Fruit fly (Drosophila melanogaster) whole organism, prepupa: ENCODE results near the gene x16.

Experiments
- Blimp-1 ChIP-seq: fragments of 200-800 bp; sonication (Bioruptor generic); optimal IDR thresholded peaks from 3 replicates; lab custom pipeline; 2017; ENCODE audit warnings: missing biosample characterization, missing genetic modification characterization, mild to moderate bottlenecking, moderate library complexity, missing genetic modification reagents
- CG10631 ChIP-seq: fragments of 200-800 bp; sonication (Bioruptor generic); optimal IDR thresholded peaks from 2 replicates; lab custom pipeline; 2016; ENCODE audit warnings: missing biosample characterization, missing genetic modification characterization
- CG10669 ChIP-seq: fragments of 200-800 bp; sonication (Bioruptor generic); optimal IDR thresholded peaks from 3 replicates; lab custom pipeline; 2018; ENCODE audit warnings: missing biosample characterization, mild to moderate bottlenecking, missing genetic modification characterization, moderate library complexity
- CG11294 ChIP-seq: fragments of 200-800 bp; sonication (Bioruptor generic); IDR thresholded peaks from 2 replicates; pipeline ENCODE4 v1.3.6; 2022; ENCODE audit warnings: missing biosample characterization, missing genetic modification characterization
- CG11762 ChIP-seq: fragments of 200-800 bp; sonication (Bioruptor generic); optimal IDR thresholded peaks from 3 replicates; lab custom pipeline; 2016; ENCODE audit warnings: missing biosample characterization, missing genetic modification characterization; ENCODE audit not compliant: insufficient read depth
- CG15336 ChIP-seq: fragments of 200-800 bp; sonication (Bioruptor generic); IDR thresholded peaks from 2 replicates; pipeline ENCODE4 v1.3.6; 2022; ENCODE audit warnings: missing biosample characterization, missing genetic modification characterization
- CG1621 ChIP-seq: fragments of 200-800 bp; sonication (Bioruptor generic); optimal IDR thresholded peaks from 3 replicates; lab custom pipeline; 2018; ENCODE audit warnings: missing biosample characterization, mild to moderate bottlenecking, missing genetic modification characterization
- CG16779 ChIP-seq: fragments of 200-800 bp; sonication (Bioruptor generic); optimal IDR thresholded peaks from 3 replicates; lab custom pipeline; 2017; ENCODE audit warnings: missing biosample characterization, mild to moderate bottlenecking, missing genetic modification characterization
- CG3032 ChIP-seq: fragments of 200-800 bp; optimal IDR thresholded peaks from 2 replicates; lab custom pipeline; 2019; ENCODE audit warnings: missing biosample characterization, mild to moderate bottlenecking, missing genetic modification characterization, moderate library complexity
- CG34406 ChIP-seq: fragments of 200-800 bp; sonication (Bioruptor generic); optimal IDR thresholded peaks from 3 replicates; lab custom pipeline; 2016; ENCODE audit warnings: missing biosample characterization, missing genetic modification characterization
- CG3919 ChIP-seq: fragments of 200-800 bp; sonication (Bioruptor generic); optimal IDR thresholded peaks from 3 replicates; lab custom pipeline; 2016; ENCODE audit warnings: missing biosample characterization, missing genetic modification characterization
- CG4318 ChIP-seq: fragments of 200-800 bp; sonication (Bioruptor generic); optimal IDR thresholded peaks from 3 replicates; lab custom pipeline; 2017; ENCODE audit warnings: missing biosample characterization, mild to moderate bottlenecking, missing genetic modification characterization
- CG6163 ChIP-seq: fragments of 200-800 bp; sonication (Bioruptor generic); IDR thresholded peaks from 3 replicates; pipeline ENCODE4 v1.3.6; 2022; ENCODE audit warnings: missing biosample characterization, missing genetic modification characterization
- CG6792 ChIP-seq: fragments of 200-800 bp; sonication (Bioruptor generic); optimal IDR thresholded peaks from 3 replicates; lab custom pipeline; 2016; ENCODE audit warnings: missing biosample characterization, missing genetic modification characterization
- CG6808 ChIP-seq: fragments of 200-800 bp; sonication (Bioruptor generic); optimal IDR thresholded peaks from 3 replicates; lab custom pipeline; 2017; ENCODE audit warnings: missing biosample characterization, missing genetic modification characterization, mild to moderate bottlenecking, moderate library complexity, missing genetic modification reagents
- CG6854 ChIP-seq: fragments of 200-800 bp; sonication (Bioruptor generic); optimal IDR thresholded peaks from 2 replicates; lab custom pipeline; 2017; ENCODE audit warnings: missing biosample characterization, mild to moderate bottlenecking, missing genetic modification characterization
- CG8119 ChIP-seq: fragments of 200-800 bp; sonication (Bioruptor generic); IDR thresholded peaks from 3 replicates; pipeline ENCODE4 v1.3.6; 2022; ENCODE audit warnings: missing biosample characterization, missing genetic modification characterization
- CG8319 ChIP-seq: fragments of 200-800 bp; sonication (Bioruptor generic); optimal IDR thresholded peaks from 3 replicates; lab custom pipeline; 2016; ENCODE audit warnings: missing biosample characterization, missing genetic modification characterization
- CG8632 ChIP-seq: fragments of 200-800 bp; sonication (Bioruptor generic); optimal IDR thresholded peaks from 3 replicates; lab custom pipeline; 2016; ENCODE audit warnings: missing biosample characterization, missing genetic modification characterization
- CG9139 ChIP-seq: fragments of 200-800 bp; sonication (Bioruptor generic); optimal IDR thresholded peaks from 3 replicates; lab custom pipeline; 2017; ENCODE audit warnings: missing biosample characterization, mild to moderate bottlenecking, missing genetic modification characterization
- Eip78C ChIP-seq: fragments of 200-800 bp; sonication (Bioruptor generic); peaks from one replicate; lab custom pipeline; 2016; ENCODE audit warnings: missing biosample characterization, missing genetic modification characterization
- Ets21C ChIP-seq: fragments of 200-800 bp; sonication (Bioruptor generic); optimal IDR thresholded peaks from 3 replicates; lab custom pipeline; 2016; ENCODE audit warnings: missing biosample characterization, missing genetic modification characterization
- Ets96B ChIP-seq: fragments of 200-800 bp; optimal IDR thresholded peaks from 2 replicates; lab custom pipeline; 2019; ENCODE audit warnings: missing biosample characterization, mild to moderate bottlenecking, missing genetic modification characterization, moderate library complexity
- Gug ChIP-seq: fragments of 200-800 bp; sonication (Bioruptor generic); IDR thresholded peaks from 2 replicates; pipeline ENCODE4 v1.3.6; 2022; ENCODE audit warnings: missing biosample characterization, missing genetic modification characterization
- Hr38 ChIP-seq: sonication (Bioruptor generic); optimal IDR thresholded peaks from 2 replicates; lab custom pipeline; 2016; ENCODE audit warnings: missing biosample characterization, missing genetic modification characterization
- Hr39 ChIP-seq: fragments of 200-800 bp; sonication (Bioruptor generic); optimal IDR thresholded peaks from 2 replicates; lab custom pipeline; 2016; ENCODE audit warnings: missing biosample characterization, missing genetic modification characterization
- Hr4 ChIP-seq: fragments of 200-800 bp; sonication (Bioruptor generic); optimal IDR thresholded peaks from 3 replicates; lab custom pipeline; 2016; ENCODE audit warnings: missing biosample characterization, missing genetic modification characterization
- Met ChIP-seq: fragments of 200-800 bp; sonication (Bioruptor generic); optimal IDR thresholded peaks from 3 replicates; lab custom pipeline; 2016; ENCODE audit warnings: missing biosample characterization, missing genetic modification characterization
- OdsH ChIP-seq: fragments of 200-800 bp; sonication (Bioruptor generic); optimal IDR thresholded peaks from 3 replicates; lab custom pipeline; 2016; ENCODE audit warnings: missing biosample characterization, missing genetic modification characterization
- Smox ChIP-seq: fragments of 200-800 bp; sonication (Bioruptor generic); optimal IDR thresholded peaks from 3 replicates; lab custom pipeline; 2016; ENCODE audit warnings: missing biosample characterization, missing genetic modification characterization
- Sox102F ChIP-seq: fragments of 200-800 bp; sonication (Bioruptor generic); optimal IDR thresholded peaks from 2 replicates; lab custom pipeline; 2016; ENCODE audit warnings: missing biosample characterization, mild to moderate bottlenecking, missing genetic modification characterization
- Sox14 ChIP-seq: fragments of 200-800 bp; sonication (Bioruptor generic); optimal IDR thresholded peaks from 3 replicates; lab custom pipeline; 2016; ENCODE audit warnings: missing biosample characterization, missing genetic modification characterization
- Sox15 ChIP-seq: fragments of 200-800 bp; sonication (Bioruptor generic); optimal IDR thresholded peaks from 3 replicates; lab custom pipeline; 2016; ENCODE audit warnings: missing biosample characterization, missing genetic modification characterization
- achi ChIP-seq: fragments of 200-800 bp; sonication (Bioruptor generic); optimal IDR thresholded peaks from 3 replicates; lab custom pipeline; 2016; ENCODE audit warnings: missing biosample characterization, missing genetic modification characterization
- acj6 ChIP-seq: fragments of 200-800 bp; sonication (Bioruptor generic); optimal IDR thresholded peaks from 3 replicates; lab custom pipeline; 2016; ENCODE audit warnings: missing biosample characterization, missing genetic modification characterization
- cyc ChIP-seq: fragments of 200-800 bp; sonication (Bioruptor generic); optimal IDR thresholded peaks from 3 replicates; lab custom pipeline; 2016; ENCODE audit warnings: missing biosample characterization, missing genetic modification characterization
- dac ChIP-seq: fragments of 200-800 bp; sonication (Bioruptor generic); optimal IDR thresholded peaks from 2 replicates; lab custom pipeline; 2017; ENCODE audit warnings: missing biosample characterization, mild to moderate bottlenecking, missing genetic modification characterization
- dsx ChIP-seq: fragments of 200-800 bp; optimal IDR thresholded peaks from 3 replicates; lab custom pipeline; 2019; ENCODE audit warnings: missing biosample characterization, mild to moderate bottlenecking, missing genetic modification characterization, moderate library complexity; ENCODE audit not compliant: poor library complexity, severe bottlenecking
- eg ChIP-seq: fragments of 200-800 bp; sonication (Bioruptor generic); IDR thresholded peaks from 3 replicates; pipeline ENCODE4 v1.3.6; 2022; ENCODE audit warnings: missing biosample characterization, missing genetic modification characterization
- fd59A ChIP-seq: fragments of 200-800 bp; sonication (Bioruptor generic); optimal IDR thresholded peaks from 2 replicates; lab custom pipeline; 2017; ENCODE audit warnings: missing biosample characterization, mild to moderate bottlenecking, missing genetic modification characterization, missing genetic modification reagents
- fd85E ChIP-seq: fragments of 200-800 bp; sonication (Bioruptor generic); optimal IDR thresholded peaks from 3 replicates; lab custom pipeline; 2016; ENCODE audit warnings: missing biosample characterization, missing genetic modification characterization
- fkh ChIP-seq: fragments of 200-800 bp; sonication (Bioruptor generic); optimal IDR thresholded peaks from 3 replicates; lab custom pipeline; 2017; ENCODE audit warnings: missing biosample characterization, mild to moderate bottlenecking, missing genetic modification characterization, moderate library complexity
- pdm3 ChIP-seq: fragments of 200-800 bp; sonication (Bioruptor generic); optimal IDR thresholded peaks from 3 replicates; lab custom pipeline; 2016; ENCODE audit warnings: missing biosample characterization, missing genetic modification characterization
- salr ChIP-seq, 2 experiments: fragments of 200-800 bp; sonication (Bioruptor generic); optimal IDR thresholded peaks; 3 replicates each; lab custom pipeline; 2016 to 2018; ENCODE audit warnings: missing biosample characterization in 2 of 2, missing genetic modification characterization in 2 of 2, mild to moderate bottlenecking in 1 of 2
- spab ChIP-seq: fragments of 200-800 bp; sonication (Bioruptor generic); optimal IDR thresholded peaks from 2 replicates; lab custom pipeline; 2017; ENCODE audit warnings: missing biosample characterization, mild to moderate bottlenecking, missing genetic modification characterization, missing genetic modification reagents
- svp ChIP-seq: fragments of 200-800 bp; sonication (Bioruptor generic); peaks from one replicate; lab custom pipeline; 2016; ENCODE audit warnings: missing biosample characterization, missing genetic modification characterization
- vri ChIP-seq: fragments of 200-800 bp; sonication (Bioruptor generic); optimal IDR thresholded peaks from 3 replicates; lab custom pipeline; 2016; ENCODE audit warnings: missing biosample characterization, mild to moderate bottlenecking, missing genetic modification characterization

The x16 gene

dm6 chr2L:6922091-6922753 is 2.2 kb upstream of the x16 start (continued):
- peak; percentile 72 for TF ChIP-seq CG1621 (tag; lab: Kevin White, UChicago)
- TF ChIP-seq fd59A (GFP tag; lab: Kevin White, UChicago): no peak
- no peak for TF ChIP-seq svp (GFP tag; lab: Kevin White, UChicago)
- peak; percentile 66 for TF ChIP-seq vri (GFP tag; lab: Kevin White, UChicago)
- no peak; the same call in 2 of the 3 replicates for TF ChIP-seq eg
- peak; percentile 83 for TF ChIP-seq OdsH
- TF ChIP-seq Met (GFP tag; lab: Kevin White, UChicago): peak; percentile 72
- TF ChIP-seq Ets96B (tag; lab: Kevin White, UChicago): peak; percentile 83
- no peak for TF ChIP-seq fd85E
- TF ChIP-seq, all 60 proteins: peak for 42

dm6 chr2L:6921360-6922090 is 1.5 kb upstream of the x16 start:
- TF ChIP-seq CG9139 (GFP tag; lab: Kevin White, UChicago) (peak; percentile 4), salr (GFP tag; optimal IDR thresholded peaks at IDR 0.05; lab: Kevin White, UChicago) (peak in 1 of 2 experiments; percentile 13), CG6808 (peak; percentile 10), CG34406 (no peak), cyc (GFP tag; lab: Kevin White, UChicago) (no peak), CG3919 (GFP tag; lab: Kevin White, UChicago) (no peak), Met (GFP tag; lab: Kevin White, UChicago) (peak; percentile 41), fd59A (GFP tag; lab: Kevin White, UChicago) (no peak), CG11294 (GFP tag; lab: Robert Waterston, UW) (no peak), CG8119 (GFP tag; lab: Robert Waterston, UW) (no peak), Sox15 (no peak), pdm3 (GFP tag; lab: Kevin White, UChicago) (no peak), CG10631 (GFP tag; lab: Kevin White, UChicago) (no peak), CG8319 (no peak), dac (no peak), fkh (peak; percentile 28), OdsH (no peak), Ets96B (tag; lab: Kevin White, UChicago) (no peak), fd85E (no peak), Hr39 (GFP tag; lab: Kevin White, UChicago) (no peak), Hr4 (no peak), Smox (GFP tag; lab: Kevin White, UChicago) (no peak), Sox14 (GFP tag; lab: Kevin White, UChicago) (peak; percentile 34), CG10669 (no peak), dsx (GFP tag; lab: Kevin White, UChicago) (no peak), achi (GFP tag; lab: Kevin White, UChicago) (no peak), CG16779 (tag; lab: Kevin White, UChicago) (no peak), CG15336 (no peak), CG6854 (no peak), acj6 (GFP tag; lab: Kevin White, UChicago) (no peak), Blimp-1 (no peak), Hr38 (GFP tag; lab: Kevin White, UChicago) (no peak), CG11762 (GFP tag; lab: Kevin White, UChicago) (no peak), Gug (GFP tag; lab: Robert Waterston, UW) (no peak), CG6792 (no peak), CG3032 (tag; lab: Kevin White, UChicago) (no peak), Sox102F (GFP tag; lab: Kevin White, UChicago) (no peak), vri (GFP tag; lab: Kevin White, UChicago) (no peak), CG4318 (GFP tag; lab: Kevin White, UChicago) (no peak), CG1621 (tag; lab: Kevin White, UChicago) (no peak), CG6163 (peak; percentile 22; the same call in 1 of the 3 replicates), spab (GFP tag; lab: Kevin White, UChicago) (no peak), CG8632 (GFP tag; lab: Kevin White, UChicago) (no peak), Eip78C (GFP tag; lab: Kevin White, UChicago) (peak; percentile 69), Ets21C (GFP tag; lab: Kevin White, UChicago) (no peak), eg (no peak)
